Worm (Caenorhabditis elegans): ENCODE results near the gene swt-6.

DNA sequence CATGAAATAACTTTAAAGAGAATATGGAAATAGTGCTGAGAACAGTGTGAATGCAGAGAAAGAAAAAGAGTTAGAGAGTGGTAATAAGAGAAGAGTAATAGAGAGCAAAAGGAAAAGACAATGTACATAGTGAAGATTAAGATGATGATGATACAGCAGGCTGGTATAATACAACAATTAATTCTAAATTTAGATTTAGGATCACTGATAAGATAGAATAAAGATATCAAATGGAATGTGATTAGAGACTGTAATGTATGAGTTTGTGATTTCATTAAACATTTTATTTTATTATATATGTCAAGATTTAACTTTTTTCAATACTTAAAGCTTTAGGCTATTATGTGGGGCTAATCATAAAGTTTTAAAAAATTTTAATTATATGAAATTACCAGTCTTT, 965 bp upstream of the swt-6 start, which contains the start of gene R10D12.8:
- no peak for TF ChIP-seq scrt-1 (GFP tag; IDR thresholded peaks at IDR 0.05)
- no peak for TF ChIP-seq ama-1 (optimal IDR thresholded peaks at IDR 0.05)
- no peak for TF ChIP-seq B0310.2 (tag; optimal IDR thresholded peaks at IDR 0.05)
- no peak for TF ChIP-seq flt-1 (GFP tag; IDR thresholded peaks at IDR 0.05)
- no peak for TF ChIP-seq tbx-37 (GFP tag; conservative IDR thresholded peaks at IDR 0.05)
- TF ChIP-seq sea-1 (GFP tag; conservative IDR thresholded peaks at IDR 0.05), result no peak
- no peak for TF ChIP-seq hmbx-1 (tag; optimal IDR thresholded peaks at IDR 0.05)
- no peak for TF ChIP-seq tbx-11 (GFP tag; IDR thresholded peaks at IDR 0.05)
- no peak for TF ChIP-seq hnd-1 (tag; optimal IDR thresholded peaks at IDR 0.05)
- no peak for TF ChIP-seq hmg-4 (GFP tag; optimal IDR thresholded peaks at IDR 0.05)
